Fruit fly (Drosophila melanogaster) whole organism, embryonic: ENCODE measurements around the gene Notum.

Experiments used
- Adf1 ChIP-seq: fragments of 200-800 bp; sonication (Bioruptor generic); IDR thresholded peaks from 2 replicates; pipeline ENCODE4 v1.3.6; 2022; ENCODE audit warnings: missing biosample characterization, missing genetic modification characterization
- Bgb ChIP-seq: fragments of 200-800 bp; sonication (Bioruptor generic); IDR thresholded peaks from 2 replicates; pipeline ENCODE4 v1.3.6; 2022; ENCODE audit warnings: missing biosample characterization, missing genetic modification characterization; ENCODE audit not compliant: partially characterized antibody
- CG10267 ChIP-seq: fragments of 200-800 bp; sonication (Bioruptor generic); optimal IDR thresholded peaks from 2 replicates; lab custom pipeline; 2018; ENCODE audit warnings: missing biosample characterization, mild to moderate bottlenecking, missing genetic modification characterization, moderate library complexity
- CG10274 ChIP-seq: fragments of 200-800 bp; sonication (Bioruptor generic); optimal IDR thresholded peaks from 3 replicates; lab custom pipeline; 2017; ENCODE audit warnings: missing biosample characterization, mild to moderate bottlenecking, missing genetic modification characterization
- CG11560 ChIP-seq: fragments of 200-800 bp; sonication (Bioruptor generic); IDR thresholded peaks from 3 replicates; pipeline ENCODE4 v1.3.6; 2022; ENCODE audit warnings: missing biosample characterization, missing genetic modification characterization
- CG13894 ChIP-seq: fragments of 200-800 bp; sonication (Bioruptor generic); optimal IDR thresholded peaks from 3 replicates; lab custom pipeline; 2018; ENCODE audit warnings: missing biosample characterization, mild to moderate bottlenecking, missing genetic modification characterization, moderate library complexity
- CG14050 ChIP-seq: fragments of 200-800 bp; sonication (Bioruptor generic); IDR thresholded peaks from 3 replicates; pipeline ENCODE4 v1.3.6; 2022; ENCODE audit warnings: missing biosample characterization, missing genetic modification characterization
- CG14965 ChIP-seq: fragments of 200-800 bp; sonication (Bioruptor generic); optimal IDR thresholded peaks from 2 replicates; lab custom pipeline; 2016; ENCODE audit warnings: missing biosample characterization, missing genetic modification characterization, borderline replicate concordance
- CG18619 ChIP-seq: fragments of 200-800 bp; sonication (Bioruptor generic); optimal IDR thresholded peaks from 3 replicates; lab custom pipeline; 2017; ENCODE audit warnings: missing biosample characterization, mild to moderate bottlenecking, missing genetic modification characterization
- CG18764 ChIP-seq: fragments of 200-800 bp; sonication (Bioruptor generic); optimal IDR thresholded peaks from 3 replicates; lab custom pipeline; 2016; ENCODE audit warnings: missing biosample characterization, missing genetic modification characterization
- CG2116 ChIP-seq: fragments of 200-800 bp; sonication (Bioruptor generic); optimal IDR thresholded peaks from 3 replicates; lab custom pipeline; 2018; ENCODE audit warnings: missing biosample characterization, mild to moderate bottlenecking, missing genetic modification characterization
- CG2202 ChIP-seq: fragments of 200-800 bp; sonication (Bioruptor generic); optimal IDR thresholded peaks from 2 replicates; lab custom pipeline; 2018; ENCODE audit warnings: missing biosample characterization, mild to moderate bottlenecking, missing genetic modification characterization
- CG4404 ChIP-seq: fragments of 200-800 bp; sonication (Bioruptor generic); IDR thresholded peaks from 2 replicates; pipeline ENCODE4 v1.3.6; 2022; ENCODE audit warnings: missing biosample characterization, missing genetic modification characterization
- CG4730 ChIP-seq: fragments of 200-800 bp; sonication (Bioruptor generic); IDR thresholded peaks from 2 replicates; pipeline ENCODE4 v1.3.6; 2022; ENCODE audit warnings: missing biosample characterization, missing genetic modification characterization
- CG4854 ChIP-seq: fragments of 200-800 bp; sonication (Bioruptor generic); optimal IDR thresholded peaks from 2 replicates; lab custom pipeline; 2016; ENCODE audit warnings: missing biosample characterization, missing genetic modification characterization, inconsistent platforms
- CG6854 ChIP-seq: fragments of 200-800 bp; sonication (Bioruptor generic); optimal IDR thresholded peaks from 3 replicates; lab custom pipeline; 2017; ENCODE audit warnings: missing biosample characterization, mild to moderate bottlenecking, missing genetic modification characterization
- CG7271 ChIP-seq: fragments of 200-800 bp; sonication (Bioruptor generic); optimal IDR thresholded peaks from 2 replicates; lab custom pipeline; 2018; ENCODE audit warnings: missing biosample characterization, mild to moderate bottlenecking, missing genetic modification characterization, moderate library complexity
- CG7839 ChIP-seq: fragments of 200-800 bp; sonication (Bioruptor generic); optimal IDR thresholded peaks from 3 replicates; lab custom pipeline; 2018; ENCODE audit warnings: missing biosample characterization, mild to moderate bottlenecking, missing genetic modification characterization, moderate library complexity
- CG7987 ChIP-seq: fragments of 200-800 bp; sonication (Bioruptor generic); optimal IDR thresholded peaks from 2 replicates; lab custom pipeline; 2018; ENCODE audit warnings: missing biosample characterization, mild to moderate bottlenecking, missing genetic modification characterization, moderate library complexity
- CG9609 ChIP-seq: fragments of 200-800 bp; sonication (Bioruptor generic); optimal IDR thresholded peaks from 3 replicates; lab custom pipeline; 2016; ENCODE audit warnings: missing biosample characterization, missing genetic modification characterization
- Chrac-16 ChIP-seq: fragments of 200-800 bp; sonication (Bioruptor generic); optimal IDR thresholded peaks from 3 replicates; lab custom pipeline; 2016; ENCODE audit warnings: missing biosample characterization, missing genetic modification characterization
- Dad ChIP-seq: fragments of 200-800 bp; sonication (Bioruptor generic); optimal IDR thresholded peaks from 3 replicates; lab custom pipeline; 2016; ENCODE audit warnings: missing biosample characterization, missing genetic modification characterization
- Dbx ChIP-seq: fragments of 200-800 bp; sonication (Bioruptor generic); IDR thresholded peaks from 3 replicates; pipeline ENCODE4 v1.3.6; 2022; ENCODE audit warnings: missing biosample characterization, missing genetic modification characterization
- Dfd ChIP-seq, 2 experiments: fragments of >200 bp; optimal IDR thresholded peaks; 2 replicates each; lab custom pipeline; 2017; ENCODE audit warnings: missing biosample characterization in 2 of 2, missing genetic modification characterization in 2 of 2
- Dref ChIP-seq: fragments of 200-800 bp; sonication (Bioruptor generic); IDR thresholded peaks from 2 replicates; pipeline ENCODE4 v1.3.6; 2022; ENCODE audit warnings: missing biosample characterization, missing genetic modification characterization
- HLH54F ChIP-seq: fragments of 200-800 bp; sonication (Bioruptor generic); optimal IDR thresholded peaks from 3 replicates; lab custom pipeline; 2016; ENCODE audit warnings: missing biosample characterization, missing genetic modification characterization
- Jarid2 ChIP-seq: fragments of 200-800 bp; sonication (Bioruptor generic); optimal IDR thresholded peaks from 3 replicates; lab custom pipeline; 2017; ENCODE audit warnings: mild to moderate bottlenecking, missing biosample characterization, missing genetic modification reagents, missing genetic modification characterization
- MTF-1 ChIP-seq: fragments of 200-800 bp; sonication (Bioruptor generic); optimal IDR thresholded peaks from 2 replicates; lab custom pipeline; 2018; ENCODE audit warnings: missing biosample characterization, mild to moderate bottlenecking, missing genetic modification characterization, borderline replicate concordance
- NK7.1 ChIP-seq: fragments of 200-800 bp; sonication (Bioruptor generic); optimal IDR thresholded peaks from 3 replicates; lab custom pipeline; 2016; ENCODE audit warnings: missing biosample characterization, missing genetic modification characterization
- Oaz ChIP-seq: fragments of 200-800 bp; sonication (Bioruptor generic); IDR thresholded peaks from 2 replicates; pipeline ENCODE4 v1.3.6; 2022; ENCODE audit warnings: missing biosample characterization, missing genetic modification characterization
- Rx ChIP-seq: fragments of 200-800 bp; sonication (Bioruptor generic); IDR thresholded peaks from 2 replicates; pipeline ENCODE4 v1.3.6; 2022; ENCODE audit warnings: missing biosample characterization, missing genetic modification characterization
- Stat92E ChIP-seq, 3 experiments: fragments of >200 bp in 2 of 3; fragments of 200-800 bp in 1 of 3; sonication (Bioruptor generic) in 1 of 3; optimal IDR thresholded peaks; 2 replicates each; lab custom pipeline; 2017 to 2019; ENCODE audit warnings: missing biosample characterization in 3 of 3, missing genetic modification characterization in 3 of 3, mild to moderate bottlenecking in 1 of 3, moderate library complexity in 1 of 3
- Usf ChIP-seq: fragments of 200-800 bp; sonication (Bioruptor generic); optimal IDR thresholded peaks from 2 replicates; lab custom pipeline; 2017; ENCODE audit warnings: missing genotype, missing biosample characterization, missing genetic modification characterization
- YL-1 ChIP-seq: fragments of 200-800 bp; sonication (Bioruptor generic); optimal IDR thresholded peaks from 3 replicates; lab custom pipeline; 2017; ENCODE audit warnings: missing biosample characterization, mild to moderate bottlenecking, missing genetic modification characterization
- ci ChIP-seq: fragments of 200-800 bp; sonication (Bioruptor generic); IDR thresholded peaks from 3 replicates; pipeline ENCODE4 v1.3.6; 2022; ENCODE audit warnings: missing biosample characterization, missing genetic modification characterization
- dmrt11E ChIP-seq: fragments of 200-800 bp; sonication (Bioruptor generic); optimal IDR thresholded peaks from 3 replicates; lab custom pipeline; 2018; ENCODE audit warnings: missing biosample characterization, mild to moderate bottlenecking, missing genetic modification characterization, moderate library complexity
- fd102C ChIP-seq: fragments of 200-800 bp; sonication (Bioruptor generic); optimal IDR thresholded peaks from 2 replicates; lab custom pipeline; 2018; ENCODE audit warnings: missing biosample characterization, mild to moderate bottlenecking, missing genetic modification characterization, moderate library complexity
- fd96Cb ChIP-seq: fragments of 200-800 bp; sonication (Bioruptor generic); optimal IDR thresholded peaks from 2 replicates; lab custom pipeline; 2018; ENCODE audit warnings: missing biosample characterization, mild to moderate bottlenecking, missing genetic modification characterization, moderate library complexity
- ftz-f1 ChIP-seq: fragments of 200-800 bp; sonication (Bioruptor generic); optimal IDR thresholded peaks from 2 replicates; lab custom pipeline; 2016; ENCODE audit warnings: missing biosample characterization, missing genetic modification characterization
- jigr1 ChIP-seq: fragments of 200-800 bp; sonication (Bioruptor generic); IDR thresholded peaks from 3 replicates; pipeline ENCODE4 v1.3.6; 2022; ENCODE audit warnings: missing biosample characterization, missing genetic modification characterization
- mld ChIP-seq: fragments of 200-800 bp; sonication (Bioruptor generic); IDR thresholded peaks from 3 replicates; pipeline ENCODE4 v1.3.6; 2022; ENCODE audit warnings: missing biosample characterization, missing genetic modification characterization; ENCODE audit not compliant: partially characterized antibody
- nom ChIP-seq: fragments of 200-800 bp; sonication (Bioruptor generic); optimal IDR thresholded peaks from 2 replicates; lab custom pipeline; 2017; ENCODE audit warnings: missing biosample characterization, missing genetic modification characterization, mild to moderate bottlenecking, moderate library complexity, missing genetic modification reagents
- pb ChIP-seq: fragments of 200-800 bp; sonication (Bioruptor generic); optimal IDR thresholded peaks from 3 replicates; lab custom pipeline; 2016; ENCODE audit warnings: missing biosample characterization, missing genetic modification characterization
- pnt ChIP-seq: fragments of 200-800 bp; sonication (Bioruptor generic); optimal IDR thresholded peaks from 3 replicates; lab custom pipeline; 2016; ENCODE audit warnings: missing biosample characterization, missing genetic modification characterization
- ranshi ChIP-seq: fragments of 200-800 bp; sonication (Bioruptor generic); IDR thresholded peaks from 2 replicates; pipeline ENCODE4 v1.3.6; 2022; ENCODE audit warnings: missing biosample characterization, missing genetic modification characterization
- shn ChIP-seq: fragments of 200-800 bp; sonication (Bioruptor generic); optimal IDR thresholded peaks from 3 replicates; lab custom pipeline; 2016; ENCODE audit warnings: missing biosample characterization, missing genetic modification characterization
- ssp ChIP-seq: fragments of 200-800 bp; sonication (Bioruptor generic); IDR thresholded peaks from 2 replicates; pipeline ENCODE4 v1.3.6; 2022; ENCODE audit warnings: missing biosample characterization, missing genetic modification characterization
- tna ChIP-seq: fragments of 200-800 bp; sonication (Bioruptor generic); IDR thresholded peaks from 2 replicates; pipeline ENCODE4 v1.3.6; 2022; ENCODE audit warnings: missing biosample characterization, missing genetic modification characterization; ENCODE audit not compliant: partially characterized antibody
- vfl ChIP-seq: fragments of 200-800 bp; sonication (Bioruptor generic); optimal IDR thresholded peaks from 2 replicates; lab custom pipeline; 2016; ENCODE audit warnings: missing biosample characterization, missing genetic modification characterization
- zf30C ChIP-seq: fragments of 200-800 bp; sonication (Bioruptor generic); optimal IDR thresholded peaks from 3 replicates; lab custom pipeline; 2018; ENCODE audit warnings: missing biosample characterization, mild to moderate bottlenecking, missing genetic modification characterization

The Notum gene

DNA sequence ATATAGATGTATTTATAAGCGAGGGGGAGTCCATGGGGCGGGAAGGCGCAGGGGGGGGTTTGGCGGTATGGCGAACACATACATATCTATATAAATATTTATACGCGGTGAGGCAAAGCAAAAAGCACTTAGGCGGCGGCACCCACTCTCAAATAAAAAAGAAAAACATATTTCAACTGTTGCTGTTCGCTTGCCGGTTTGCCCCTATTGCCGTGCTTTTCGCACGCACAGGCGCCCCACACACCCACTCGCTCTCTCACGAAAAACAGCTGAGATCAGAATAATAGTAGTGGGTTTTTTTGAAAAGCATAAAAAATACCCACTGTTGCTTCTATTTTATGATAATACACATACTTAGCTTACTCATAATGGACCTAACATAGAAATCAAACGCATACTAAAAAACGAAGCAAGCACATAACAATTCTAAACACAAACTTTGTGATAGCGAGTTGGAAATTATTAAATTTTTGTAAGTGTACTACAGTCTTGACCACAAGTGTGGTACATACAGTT, 22.1 kb upstream of the Notum start (continued):
- TF ChIP-seq CG13894 (peak; percentile 92), CG4730 (GFP tag; lab: Robert Waterston, UW) (peak; percentile 46; the same call in 1 of the 2 replicates), CG9609 (GFP tag; lab: Kevin White, UChicago) (peak; percentile 75), zf30C (GFP tag; lab: Kevin White, UChicago) (peak; percentile 16), CG14050 (GFP tag; lab: Robert Waterston, UW) (peak; percentile 56; the same call in 2 of the 3 replicates), fd96Cb (peak; percentile 55), YL-1 (GFP tag; lab: Kevin White, UChicago) (peak; percentile 27), CG14965 (GFP tag; lab: Kevin White, UChicago) (no peak), pb (peak; percentile 60), CG2202 (tag; lab: Kevin White, UChicago) (no peak), MTF-1 (GFP tag; lab: Kevin White, UChicago) (no peak), Adf1 (GFP tag; lab: Robert Waterston, UW) (peak; percentile 60; the same call in 1 of the 2 replicates), CG10267 (tag; lab: Kevin White, UChicago) (peak; percentile 31), Dfd (GFP tag; optimal IDR thresholded peaks at IDR 0.05; lab: Kevin White, UChicago) (no peak), nom (no peak), CG7839 (tag; lab: Kevin White, UChicago) (peak; percentile 86), ci (GFP tag; lab: Robert Waterston, UW) (no peak), CG10274 (GFP tag; lab: Kevin White, UChicago) (peak; percentile 33), CG7987 (GFP tag; lab: Kevin White, UChicago) (no peak), CG6854 (peak; percentile 69), Oaz (GFP tag; lab: Robert Waterston, UW) (peak; percentile 58), vfl (GFP tag; lab: Kevin White, UChicago) (peak; percentile 65), Jarid2 (GFP tag; lab: Kevin White, UChicago) (peak; percentile 21), pnt (peak; percentile 32), ssp (GFP tag; lab: Robert Waterston, UW) (0 out of 2 replicates have a peak, but pooled peaks have one; percentile 27), CG2116 (GFP tag; lab: Kevin White, UChicago) (peak; percentile 22), CG4404 (no peak), CG18764 (GFP tag; lab: Kevin White, UChicago) (peak; percentile 25), dmrt11E (tag; lab: Kevin White, UChicago) (no peak), mld (GFP tag; lab: Robert Waterston, UW) (no peak), CG18619 (GFP tag; lab: Kevin White, UChicago) (peak; percentile 80), jigr1 (GFP tag; lab: Robert Waterston, UW) (no peak), NK7.1 (GFP tag; lab: Kevin White, UChicago) (peak; percentile 72), ftz-f1 (GFP tag; lab: Kevin White, UChicago) (no peak), tna (GFP tag; lab: Robert Waterston, UW) (0 out of 2 replicates have a peak, but pooled peaks have one; percentile 47), Dref (GFP tag; lab: Robert Waterston, UW) (no peak), Dad (peak; percentile 38), fd102C (no peak), CG4854 (GFP tag; lab: Kevin White, UChicago) (peak; percentile 62), shn (GFP tag; lab: Kevin White, UChicago) (peak; percentile 77), Chrac-16 (GFP tag; lab: Kevin White, UChicago) (peak; percentile 75), CG7271 (tag; lab: Kevin White, UChicago) (no peak), Rx (GFP tag; lab: Robert Waterston, UW) (no peak), Bgb (GFP tag; lab: Robert Waterston, UW) (peak; percentile 44; the same call in 1 of the 2 replicates), HLH54F (GFP tag; lab: Kevin White, UChicago) (peak; percentile 86), Stat92E (GFP tag; optimal IDR thresholded peaks at IDR 0.05; lab: Kevin White, UChicago) (no peak), ranshi (GFP tag; lab: Robert Waterston, UW) (peak; percentile 55; the same call in 1 of the 2 replicates), CG11560 (tag; lab: Robert Waterston, UW) (no peak), Dbx (GFP tag; lab: Robert Waterston, UW) (peak; percentile 75; the same call in 2 of the 3 replicates), Usf (GFP tag; lab: Kevin White, UChicago) (peak; percentile 55)
